Fruit fly (Drosophila melanogaster): ENCODE data around the gene pns.

pns gene

dm6 chr3L:1578391-1578948 is 41.5 kb downstream of the pns start (continued):
- TF ChIP-seq Lhr (GFP tag; optimal IDR thresholded peaks at IDR 0.05) (no peak), CG1792 (GFP tag; optimal IDR thresholded peaks at IDR 0.05) (no peak), MBD-R2 (GFP tag; IDR thresholded peaks at IDR 0.05) (0 out of 2 replicates have a peak, but pooled peaks have one; percentile 18), CG8290 (GFP tag; optimal IDR thresholded peaks at IDR 0.05) (no peak), CG8290 (tag; optimal IDR thresholded peaks at IDR 0.05) (peak in 1 of 2 experiments; percentile 20), CG14710 (tag; optimal IDR thresholded peaks at IDR 0.05) (peak; percentile 8), Camta (GFP tag; optimal IDR thresholded peaks at IDR 0.05) (peak; percentile 33), danr (GFP tag; IDR thresholded peaks at IDR 0.05) (no peak), phol (tag; optimal IDR thresholded peaks at IDR 0.05) (peak; percentile 75), tup (GFP tag; optimal IDR thresholded peaks at IDR 0.05) (no peak), GATAe (GFP tag; conservative IDR thresholded peaks at IDR 0.05) (no peak), Fer1 (GFP tag; optimal IDR thresholded peaks at IDR 0.05) (peak; percentile 49), B-H2 (GFP tag; optimal IDR thresholded peaks at IDR 0.05) (no peak), al (GFP tag; IDR thresholded peaks at IDR 0.05) (peak; percentile 10; the same call in 1 of the 2 replicates), bab2 (GFP tag; optimal IDR thresholded peaks at IDR 0.05) (peak; percentile 61), crc (GFP tag; optimal IDR thresholded peaks at IDR 0.05) (no peak), Aef1 (GFP tag; IDR thresholded peaks at IDR 0.05) (0 out of 3 replicates have a peak, but pooled peaks have one; percentile 33), ab (GFP tag; optimal IDR thresholded peaks at IDR 0.05) (no peak), CG34422 (GFP tag; IDR thresholded peaks at IDR 0.05) (no peak), CG17802 (tag; optimal IDR thresholded peaks at IDR 0.05) (no peak), CG13624 (GFP tag; optimal IDR thresholded peaks at IDR 0.05) (peak; percentile 53), CG12219 (GFP tag; optimal IDR thresholded peaks at IDR 0.05) (no peak), so (GFP tag; IDR thresholded peaks at IDR 0.05) (0 out of 3 replicates have a peak, but pooled peaks have one; percentile 6), ci (GFP tag; IDR thresholded peaks at IDR 0.05) (peak; percentile 43; the same call in 1 of the 3 replicates), CG15601 (tag; optimal IDR thresholded peaks at IDR 0.05) (peak; percentile 50), CG10267 (tag; optimal IDR thresholded peaks at IDR 0.05) (peak; percentile 7), chif (GFP tag; optimal IDR thresholded peaks at IDR 0.05) (peak in 1 of 2 experiments; percentile 8), knrl (GFP tag; IDR thresholded peaks at IDR 0.05; ENCODE audit: partially characterized antibody) (no peak), CG14050 (GFP tag; IDR thresholded peaks at IDR 0.05) (no peak), sens (GFP tag) (peak; percentile 88), ken (GFP tag; IDR thresholded peaks at IDR 0.05) (0 out of 3 replicates have a peak, but pooled peaks have one; percentile 38), Scr (GFP tag; IDR thresholded peaks at IDR 0.05; ENCODE audit: partially characterized antibody) (no peak), CG17385 (GFP tag; optimal IDR thresholded peaks at IDR 0.05) (peak; percentile 20), kay (GFP tag; optimal IDR thresholded peaks at IDR 0.05) (peak; percentile 25), cg (GFP tag; optimal IDR thresholded peaks at IDR 0.05) (no peak), ato (GFP tag; IDR thresholded peaks at IDR 0.05; ENCODE audit: partially characterized antibody) (no peak), Deaf1 (tag; optimal IDR thresholded peaks at IDR 0.05) (no peak), CG7963 (GFP tag; IDR thresholded peaks at IDR 0.05; ENCODE audit: partially characterized antibody) (no peak), CG18599 (GFP tag; optimal IDR thresholded peaks at IDR 0.05) (peak; percentile 57), CG8765 (GFP tag; IDR thresholded peaks at IDR 0.05) (no peak), Dip3 (GFP tag; optimal IDR thresholded peaks at IDR 0.05) (no peak), Atf-2 (GFP tag; optimal IDR thresholded peaks at IDR 0.05) (no peak), Dek (tag; optimal IDR thresholded peaks at IDR 0.05) (no peak), sna (GFP tag; IDR thresholded peaks at IDR 0.05; ENCODE audit: partially characterized antibody) (no peak), CG9817 (tag; optimal IDR thresholded peaks at IDR 0.05) (no peak), mld (GFP tag; IDR thresholded peaks at IDR 0.05; ENCODE audit: partially characterized antibody) (no peak), slp2 (GFP tag; optimal IDR thresholded peaks at IDR 0.05) (no peak), CG12659 (GFP tag; optimal IDR thresholded peaks at IDR 0.05) (peak; percentile 31), Dref (GFP tag; IDR thresholded peaks at IDR 0.05) (0 out of 2 replicates have a peak, but pooled peaks have one; percentile 4), CkIIα-i1 (GFP tag; IDR thresholded peaks at IDR 0.05) (no peak)

All from whole organism, embryonic.